Worm (Caenorhabditis elegans) whole organism, L3 larva: ENCODE data around the gene B0334.13.

Source experiments
- R02D3.7 ChIP-seq: fragments of 150-350 bp; optimal IDR thresholded peaks from 2 replicates; lab custom pipeline; 2014; ENCODE audit warnings: missing biosample characterization, missing genetic modification characterization
- ZK546.5 ChIP-seq: sonication (generic microtip); optimal IDR thresholded peaks from 2 replicates; lab custom pipeline; 2017; ENCODE audit warnings: missing biosample characterization, missing genetic modification characterization
- aly-2 ChIP-seq: fragments of 150-350 bp; optimal IDR thresholded peaks from 2 replicates; lab custom pipeline; 2014; ENCODE audit warnings: missing biosample characterization, missing genetic modification characterization
- ama-1 ChIP-seq: fragments of 150-350 bp; optimal IDR thresholded peaks from 2 replicates; lab custom pipeline; 2018
- ceh-16 ChIP-seq: sonication (generic microtip); optimal IDR thresholded peaks from 2 replicates; lab custom pipeline; 2017; ENCODE audit warnings: missing biosample characterization, missing genetic modification characterization
- ceh-82 ChIP-seq: fragments of 150-350 bp; optimal IDR thresholded peaks from 2 replicates; lab custom pipeline; 2014; ENCODE audit warnings: missing biosample characterization, missing genetic modification characterization
- ceh-9 ChIP-seq: sonication (generic microtip); optimal IDR thresholded peaks from 2 replicates; lab custom pipeline; 2018; ENCODE audit warnings: missing biosample characterization, missing genetic modification characterization
- daf-12 ChIP-seq: fragments of 150-350 bp; optimal IDR thresholded peaks from 2 replicates; lab custom pipeline; 2014; ENCODE audit warnings: missing biosample characterization, missing genetic modification reagents, missing genetic modification characterization
- egl-27 ChIP-seq: sonication (generic microtip); optimal IDR thresholded peaks from 4 replicates; lab custom pipeline; 2017; ENCODE audit warnings: missing biosample characterization, missing genetic modification reagents, missing genetic modification characterization
- egl-5 ChIP-seq: fragments of 150-350 bp; optimal IDR thresholded peaks from 2 replicates; lab custom pipeline; 2017; ENCODE audit warnings: missing biosample characterization, missing genetic modification reagents, missing genetic modification characterization, inconsistent platforms
- elt-1 ChIP-seq: fragments of 150-350 bp; optimal IDR thresholded peaks from 2 replicates; lab custom pipeline; 2014; ENCODE audit warnings: missing biosample characterization, missing genetic modification characterization
- elt-2 ChIP-seq: sonication (generic microtip); optimal IDR thresholded peaks from 2 replicates; lab custom pipeline; 2016; ENCODE audit warnings: missing genetic modification reagents, mild to moderate bottlenecking, missing genetic modification characterization, missing compliant biosample characterization
- elt-3 ChIP-seq, 3 experiments: fragments of 150-350 bp in 1 of 3; sonication (generic microtip) in 2 of 3; optimal IDR thresholded peaks; 2 replicates in 2 of 3; 4 replicates in 1 of 3; lab custom pipeline; 2014 to 2017; ENCODE audit warnings: missing biosample characterization in 3 of 3, missing genetic modification characterization in 3 of 3
- fkh-10 ChIP-seq: sonication (generic microtip); optimal IDR thresholded peaks from 2 replicates; lab custom pipeline; 2017; ENCODE audit warnings: missing biosample characterization, missing genetic modification reagents, missing genetic modification characterization
- fkh-2 ChIP-seq: fragments of 150-350 bp; optimal IDR thresholded peaks from 2 replicates; lab custom pipeline; 2014; ENCODE audit warnings: missing biosample characterization, missing genetic modification reagents, missing genetic modification characterization
- fos-1 ChIP-seq: fragments of 150-350 bp; optimal IDR thresholded peaks from 2 replicates; lab custom pipeline; 2014; ENCODE audit warnings: missing biosample characterization, missing genetic modification characterization
- hmg-11 ChIP-seq: sonication (generic microtip); optimal IDR thresholded peaks from 2 replicates; lab custom pipeline; 2016; ENCODE audit warnings: missing genetic modification characterization, missing compliant biosample characterization
- lin-15B ChIP-seq: fragments of 150-350 bp; optimal IDR thresholded peaks from 2 replicates; lab custom pipeline; 2014; ENCODE audit warnings: missing biosample characterization, missing genetic modification characterization
- lin-39 ChIP-seq: fragments of 150-350 bp; optimal IDR thresholded peaks from 2 replicates; lab custom pipeline; 2018; ENCODE audit warnings: missing biosample characterization, missing genetic modification reagents, missing genetic modification characterization
- lsy-12 ChIP-seq: sonication (generic microtip); optimal IDR thresholded peaks from 2 replicates; lab custom pipeline; 2016; ENCODE audit warnings: mild to moderate bottlenecking, missing genetic modification characterization, missing compliant biosample characterization
- mdl-1 ChIP-seq: fragments of 150-350 bp; optimal IDR thresholded peaks from 2 replicates; lab custom pipeline; 2014; ENCODE audit warnings: missing biosample characterization, missing genetic modification characterization
- mml-1 ChIP-seq: fragments of 150-350 bp; sonication (generic microtip); optimal IDR thresholded peaks from 3 replicates; lab custom pipeline; 2014; ENCODE audit warnings: missing biosample characterization, missing genetic modification characterization
- nhr-12 ChIP-seq: fragments of 150-350 bp; optimal IDR thresholded peaks from 2 replicates; lab custom pipeline; 2014; ENCODE audit warnings: missing biosample characterization, missing genetic modification characterization
- nhr-23 ChIP-seq: fragments of 150-350 bp; optimal IDR thresholded peaks from 2 replicates; lab custom pipeline; 2014; ENCODE audit warnings: missing biosample characterization, missing genetic modification reagents, missing genetic modification characterization
- nhr-25 ChIP-seq: sonication (generic microtip); optimal IDR thresholded peaks from 2 replicates; lab custom pipeline; 2017; ENCODE audit warnings: missing biosample characterization, missing genetic modification characterization
- nhr-43 ChIP-seq: sonication (generic microtip); optimal IDR thresholded peaks from 2 replicates; lab custom pipeline; 2016; ENCODE audit warnings: mild to moderate bottlenecking, missing genetic modification characterization, missing compliant biosample characterization; ENCODE audit not compliant: poor library complexity, severe bottlenecking
- nhr-67 ChIP-seq: fragments of 150-350 bp; optimal IDR thresholded peaks from 2 replicates; lab custom pipeline; 2014; ENCODE audit warnings: missing biosample characterization, missing genetic modification characterization
- nhr-76 ChIP-seq: fragments of 150-350 bp; sonication (generic microtip); optimal IDR thresholded peaks from 5 replicates; lab custom pipeline; 2014; ENCODE audit warnings: missing biosample characterization, missing genetic modification characterization
- pha-4 ChIP-seq: fragments of 150-350 bp; optimal IDR thresholded peaks from 2 replicates; lab custom pipeline; 2014; ENCODE audit warnings: missing biosample characterization, missing genetic modification reagents, missing genetic modification characterization
- pqm-1 ChIP-seq: fragments of 150-350 bp; optimal IDR thresholded peaks from 2 replicates; lab custom pipeline; 2017; ENCODE audit warnings: missing biosample characterization, missing genetic modification characterization, inconsistent platforms
- sea-2 ChIP-seq: fragments of 150-350 bp; sonication (generic microtip); optimal IDR thresholded peaks from 4 replicates; lab custom pipeline; 2014; ENCODE audit warnings: missing biosample characterization, missing genetic modification reagents, missing genetic modification characterization
- skn-1 ChIP-seq: fragments of 150-350 bp; optimal IDR thresholded peaks from 2 replicates; lab custom pipeline; 2014; ENCODE audit warnings: missing biosample characterization, missing genetic modification characterization
- snpc-4 ChIP-seq: fragments of 150-350 bp; optimal IDR thresholded peaks from 2 replicates; lab custom pipeline; 2014; ENCODE audit warnings: missing biosample characterization, missing genetic modification characterization
- unc-39 ChIP-seq: sonication (generic microtip); optimal IDR thresholded peaks from 4 replicates; lab custom pipeline; 2017; ENCODE audit warnings: missing biosample characterization, missing genetic modification characterization
- ztf-11 ChIP-seq: fragments of 150-350 bp; optimal IDR thresholded peaks from 2 replicates; lab custom pipeline; 2014; ENCODE audit warnings: missing biosample characterization, missing genetic modification characterization
- ztf-4 ChIP-seq: fragments of 150-350 bp; optimal IDR thresholded peaks from 2 replicates; lab custom pipeline; 2014; ENCODE audit warnings: missing biosample characterization, missing genetic modification characterization

Gene B0334.13

ce11 chrII:11453025-11453424 lies 35.1 kb upstream of the B0334.13 start, which contains the start of gene rsp-1 (continued):
- TF ChIP-seq unc-39 (tag; lab: Kevin White, UChicago) (no peak), nhr-76 (tag; lab: Kevin White, UChicago) (no peak), snpc-4 (tag; lab: Kevin White, UChicago) (peak; percentile 90), skn-1 (tag; lab: Kevin White, UChicago) (peak; percentile 45), mdl-1 (tag; lab: Kevin White, UChicago) (no peak), nhr-67 (tag; lab: Kevin White, UChicago) (no peak), egl-5 (tag; lab: Kevin White, UChicago) (peak; percentile 85), nhr-12 (no peak), aly-2 (tag; lab: Kevin White, UChicago) (no peak), ceh-9 (tag; lab: Kevin White, UChicago) (no peak), nhr-43 (peak; percentile 87), hmg-11 (tag; lab: Kevin White, UChicago) (peak; percentile 80), ceh-16 (tag; lab: Kevin White, UChicago) (no peak), pha-4 (tag; lab: Kevin White, UChicago) (peak; percentile 95), lin-39 (tag; lab: Kevin White, UChicago) (peak; percentile 95), fkh-10 (GFP tag; lab: Kevin White, UChicago) (no peak)

- TF ChIP-seq unc-39 (tag; lab: Kevin White, UChicago) (no peak), elt-1 (tag; lab: Kevin White, UChicago) (no peak), daf-12 (tag; lab: Kevin White, UChicago) (no peak), elt-3 (tag; optimal IDR thresholded peaks at IDR 0.05; lab: Kevin White, UChicago) (no peak), aly-2 (tag; lab: Kevin White, UChicago) (no peak), lin-15B (no peak), ceh-82 (tag; lab: Kevin White, UChicago) (no peak), nhr-76 (tag; lab: Kevin White, UChicago) (no peak)
These were observed 34.5 kb upstream of the B0334.13 start for ce11 chrII:11453639-11454038.

ce11 chrII:11455140-11455539 lies 33.0 kb upstream of the B0334.13 start:
- TF ChIP-seq fos-1 (tag; lab: Kevin White, UChicago) (no peak), unc-39 (tag; lab: Kevin White, UChicago) (no peak), lin-15B (no peak), mdl-1 (tag; lab: Kevin White, UChicago) (no peak), nhr-76 (tag; lab: Kevin White, UChicago) (no peak), elt-3 (tag; optimal IDR thresholded peaks at IDR 0.05; lab: Kevin White, UChicago) (no peak), ceh-82 (tag; lab: Kevin White, UChicago) (no peak), fkh-2 (no peak), ztf-11 (tag; lab: Kevin White, UChicago) (no peak), nhr-25 (tag; lab: Kevin White, UChicago) (no peak), lsy-12 (tag; lab: Kevin White, UChicago) (no peak), ceh-16 (tag; lab: Kevin White, UChicago) (no peak), R02D3.7 (no peak), egl-27 (tag; lab: Kevin White, UChicago) (no peak), lin-39 (tag; lab: Kevin White, UChicago) (no peak), hmg-11 (tag; lab: Kevin White, UChicago) (no peak)

- TF ChIP-seq ceh-16 (tag; lab: Kevin White, UChicago) (no peak), mml-1 (tag; lab: Kevin White, UChicago) (no peak), ama-1 (lab: Kevin White, UChicago) (peak; percentile 3), nhr-12 (no peak), pqm-1 (tag; lab: Kevin White, UChicago) (no peak), ZK546.5 (tag; lab: Kevin White, UChicago) (no peak), mdl-1 (tag; lab: Kevin White, UChicago) (no peak)
These were observed 32.4 kb upstream of the B0334.13 start for ce11 chrII:11455715-11456114.

DNA sequence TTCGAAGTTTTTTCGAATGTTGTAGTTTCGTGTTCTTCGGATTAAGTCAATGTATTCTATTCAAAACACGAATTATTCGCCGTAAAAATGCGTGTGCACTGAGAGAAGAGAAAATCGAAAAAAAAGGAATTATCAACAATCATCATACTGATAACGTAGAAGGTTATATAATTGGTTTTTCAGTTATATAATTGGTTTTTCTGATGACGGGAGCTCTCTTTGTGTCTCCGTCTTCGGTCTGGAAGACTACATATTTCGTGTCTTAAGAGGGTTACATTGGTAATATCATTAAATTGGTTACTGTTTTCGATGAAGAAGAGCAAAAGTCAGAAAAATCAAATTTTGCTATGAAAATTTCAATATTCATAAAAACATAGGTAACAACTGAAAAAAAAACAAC lies 28.2 kb upstream of the B0334.13 start:
- TF ChIP-seq nhr-23 (tag; lab: Kevin White, UChicago), result no peak
- TF ChIP-seq ztf-11 (tag; lab: Kevin White, UChicago), result no peak
- TF ChIP-seq snpc-4 (tag; lab: Kevin White, UChicago), result no peak
- TF ChIP-seq nhr-12, result no peak
- TF ChIP-seq pqm-1 (tag; lab: Kevin White, UChicago), result peak; percentile 33
- no peak for TF ChIP-seq sea-2
- TF ChIP-seq fkh-10 (GFP tag; lab: Kevin White, UChicago), result no peak
- no peak for TF ChIP-seq ama-1 (lab: Kevin White, UChicago)
- TF ChIP-seq lin-39 (tag; lab: Kevin White, UChicago), result no peak
- TF ChIP-seq elt-2, result peak; percentile 58
- TF ChIP-seq ztf-4, result no peak
